Fruit fly (Drosophila melanogaster): ENCODE data around the gene Ahcy.

Ahcy gene

DNA sequence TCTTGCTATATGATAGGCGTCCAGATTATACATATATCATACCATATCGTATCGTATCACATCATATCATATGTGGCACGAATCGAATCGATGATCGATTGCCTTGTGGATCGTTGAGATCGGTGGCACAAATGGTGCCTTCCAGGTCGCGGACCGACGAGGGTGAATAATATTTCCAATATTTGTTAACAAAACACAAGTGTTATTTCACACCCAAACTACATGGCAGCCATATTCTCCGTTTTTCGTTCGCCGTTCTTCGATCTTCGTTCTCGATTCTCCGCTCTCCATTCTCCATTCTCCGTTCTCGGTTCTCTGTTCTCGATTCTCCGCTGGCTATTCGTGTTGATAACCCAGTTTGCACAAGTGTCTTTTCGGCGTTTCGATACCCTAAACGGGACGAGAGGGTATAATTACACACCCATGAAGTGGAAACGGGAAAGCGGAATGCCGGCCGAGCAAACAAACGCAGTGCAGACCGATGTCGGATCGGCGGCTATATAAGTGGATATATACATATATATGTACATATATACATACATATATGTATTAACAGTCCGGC is 51.7 kb downstream of the Ahcy start (continued):
- TF ChIP-seq Trl (optimal IDR thresholded peaks at IDR 0.05) = peak in 1 of 2 experiments; percentile 5
- TF ChIP-seq Trl (GFP tag; optimal IDR thresholded peaks at IDR 0.05) = no peak
- no peak for TF ChIP-seq CG2712 (tag; optimal IDR thresholded peaks at IDR 0.05)
- TF ChIP-seq mirr (GFP tag; optimal IDR thresholded peaks at IDR 0.05) = peak; percentile 23
- TF ChIP-seq D19A (tag; optimal IDR thresholded peaks at IDR 0.05) = peak; percentile 74
- TF ChIP-seq grn (GFP tag; optimal IDR thresholded peaks at IDR 0.05) = peak; percentile 37
- TF ChIP-seq CG9876 (GFP tag; optimal IDR thresholded peaks at IDR 0.05) = no peak
- peak; percentile 31 for TF ChIP-seq kni (GFP tag; optimal IDR thresholded peaks at IDR 0.05)
- TF ChIP-seq ato (GFP tag; IDR thresholded peaks at IDR 0.05; ENCODE audit: partially characterized antibody) = no peak
- no peak for TF ChIP-seq ranshi (GFP tag; IDR thresholded peaks at IDR 0.05)
- peak; percentile 14 for TF ChIP-seq MTF-1 (GFP tag; optimal IDR thresholded peaks at IDR 0.05; ENCODE audit: borderline replicate concordance)
- TF ChIP-seq CG7928 (GFP tag; optimal IDR thresholded peaks at IDR 0.05) = no peak
- TF ChIP-seq Rx (GFP tag; IDR thresholded peaks at IDR 0.05) = no peak
